Fruit fly (Drosophila melanogaster) whole organism, prepupa: ENCODE results near the gene Vha55.

ENCODE experiments used
- Ets21C ChIP-seq: fragments of 200-800 bp; sonication (Bioruptor generic); optimal IDR thresholded peaks from 3 replicates; lab custom pipeline; 2016; ENCODE audit warnings: missing biosample characterization, missing genetic modification characterization
- net ChIP-seq: fragments of 200-800 bp; sonication (Bioruptor generic); optimal IDR thresholded peaks from 3 replicates; lab custom pipeline; 2016; ENCODE audit warnings: missing biosample characterization, missing genetic modification characterization

DNA sequence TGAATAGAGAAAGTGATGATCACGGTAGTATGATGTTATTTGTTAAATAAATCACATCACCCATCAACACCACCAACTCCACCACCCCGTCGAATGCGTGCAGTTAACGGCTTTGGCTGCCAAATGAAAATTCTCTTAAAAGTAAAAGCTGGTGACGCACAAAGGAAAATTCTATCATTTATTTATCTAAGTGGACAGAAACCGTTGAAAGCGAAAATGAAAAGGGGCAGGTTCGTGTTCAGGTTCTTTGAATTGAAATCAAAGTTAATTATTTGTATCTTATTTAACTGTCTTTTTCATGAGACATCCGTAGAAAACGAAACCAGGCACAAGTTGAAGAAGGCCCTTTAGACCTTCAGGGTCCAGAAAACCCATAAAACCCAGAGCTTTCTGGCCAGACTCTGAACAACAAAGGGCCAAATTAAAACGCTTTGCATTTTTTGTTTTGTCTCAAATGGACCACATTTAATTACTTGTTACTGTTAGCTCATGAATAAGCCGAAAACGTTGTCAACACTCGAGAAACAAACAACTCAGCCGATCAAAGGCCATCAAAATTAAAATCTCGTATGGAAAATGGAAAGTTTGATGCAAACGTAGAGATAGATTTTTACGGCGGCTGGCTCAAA, 38.7 kb upstream of the Vha55 start:
- TF ChIP-seq net: no peak
- TF ChIP-seq Ets21C (GFP tag; lab: Kevin White, UChicago): no peak
